Worm (Caenorhabditis elegans) whole organism, young adult: ENCODE data around the gene utp-20.
A peak's percentile ranks its signal among the peaks of the same experiment; 100 is the strongest.

Source experiments
- B0035.1 ChIP-seq: sonication (generic microtip); optimal IDR thresholded peaks from 2 replicates; lab custom pipeline; 2016; ENCODE audit warnings: missing genetic modification characterization, mild to moderate bottlenecking, missing compliant biosample characterization, missing genotype, missing genetic modification reagents
- B0261.1 ChIP-seq: sonication (generic microtip); optimal IDR thresholded peaks from 2 replicates; lab custom pipeline; 2016; ENCODE audit warnings: mild to moderate bottlenecking, missing genetic modification characterization, moderate library complexity, missing compliant biosample characterization
- B0336.3 ChIP-seq: fragments of 200-800 bp; sonication (Bioruptor generic); IDR thresholded peaks from 2 replicates; pipeline ENCODE4 v1.3.6; 2022; ENCODE audit warnings: missing genetic modification characterization, missing compliant biosample characterization
- C17E4.6 ChIP-seq: fragments of 200-800 bp; sonication (Bioruptor generic); IDR thresholded peaks from 2 replicates; pipeline ENCODE4 v1.3.6; 2022; ENCODE audit warnings: missing genetic modification reagents, missing genetic modification characterization, missing compliant biosample characterization
- D2030.7 ChIP-seq: fragments of 200-800 bp; sonication (Bioruptor generic); IDR thresholded peaks from 2 replicates; pipeline ENCODE4 v1.3.6; 2022; ENCODE audit warnings: missing genetic modification reagents, missing genetic modification characterization, missing compliant biosample characterization
- F33H1.4 ChIP-seq: fragments of 200-800 bp; sonication (Bioruptor generic); IDR thresholded peaks from 2 replicates; pipeline ENCODE4 v1.3.6; 2022; ENCODE audit warnings: missing genetic modification reagents, missing genetic modification characterization, missing compliant biosample characterization
- F49E8.2 ChIP-seq: sonication (generic microtip); optimal IDR thresholded peaks from 3 replicates; lab custom pipeline; 2017; ENCODE audit warnings: missing genetic modification characterization, mild to moderate bottlenecking, missing compliant biosample characterization, antibody characterized with exemption, moderate library complexity; ENCODE audit not compliant: insufficient read depth
- K11D2.4 ChIP-seq: fragments of 200-800 bp; sonication (Bioruptor generic); IDR thresholded peaks from 2 replicates; pipeline ENCODE4 v1.3.6; 2022; ENCODE audit warnings: missing genetic modification reagents, missing genetic modification characterization, missing compliant biosample characterization
- K12H6.12 ChIP-seq: fragments of 200-800 bp; sonication (Bioruptor generic); optimal IDR thresholded peaks from 2 replicates; lab custom pipeline; 2018; ENCODE audit warnings: mild to moderate bottlenecking, missing genetic modification characterization, missing compliant biosample characterization
- athp-1 ChIP-seq: sonication (generic microtip); optimal IDR thresholded peaks from 2 replicates; lab custom pipeline; 2017; ENCODE audit warnings: mild to moderate bottlenecking, missing genetic modification characterization, missing compliant biosample characterization
- attf-6 ChIP-seq: fragments of 200-800 bp; sonication (Bioruptor generic); IDR thresholded peaks from 2 replicates; pipeline ENCODE4 v1.3.6; 2022; ENCODE audit warnings: missing genetic modification reagents, missing genetic modification characterization, missing compliant biosample characterization
- bed-1 ChIP-seq: fragments of 200-800 bp; sonication (Bioruptor generic); IDR thresholded peaks from 2 replicates; pipeline ENCODE4 v1.3.6; 2022; ENCODE audit warnings: missing genetic modification reagents, missing genetic modification characterization, missing compliant biosample characterization
- ccch-3 ChIP-seq: fragments of 200-800 bp; sonication (Bioruptor generic); optimal IDR thresholded peaks from 2 replicates; lab custom pipeline; 2018; ENCODE audit warnings: mild to moderate bottlenecking, missing genetic modification characterization, missing compliant biosample characterization
- cebp-2 ChIP-seq: fragments of 200-800 bp; sonication (Bioruptor generic); IDR thresholded peaks from 2 replicates; pipeline ENCODE4 v1.3.6; 2022; ENCODE audit warnings: missing genetic modification characterization, missing compliant biosample characterization
- ceh-58 ChIP-seq: fragments of 200-800 bp; sonication (Bioruptor generic); IDR thresholded peaks from 2 replicates; pipeline ENCODE4 v1.3.6; 2022; ENCODE audit warnings: missing genetic modification characterization, missing compliant biosample characterization
- ceh-91 ChIP-seq: fragments of 200-800 bp; sonication (Bioruptor generic); IDR thresholded peaks from 2 replicates; pipeline ENCODE4 v1.3.6; 2022; ENCODE audit warnings: missing genetic modification reagents, missing genetic modification characterization, missing compliant biosample characterization
- dox-1 ChIP-seq: fragments of 200-800 bp; sonication (Bioruptor generic); IDR thresholded peaks from 2 replicates; pipeline ENCODE4 v1.3.6; 2022; ENCODE audit warnings: missing genetic modification reagents, missing genetic modification characterization, missing compliant biosample characterization
- egl-18 ChIP-seq: fragments of 200-800 bp; sonication (Bioruptor generic); IDR thresholded peaks from 2 replicates; pipeline ENCODE4 v1.3.6; 2022; ENCODE audit warnings: missing genetic modification reagents, missing genetic modification characterization, missing compliant biosample characterization
- egl-44 ChIP-seq: fragments of 200-800 bp; sonication (Bioruptor generic); IDR thresholded peaks from 2 replicates; pipeline ENCODE4 v1.3.6; 2022; ENCODE audit warnings: missing genetic modification reagents, missing genetic modification characterization, missing compliant biosample characterization
- ekl-4 ChIP-seq: fragments of 200-800 bp; sonication (Bioruptor generic); IDR thresholded peaks from 2 replicates; pipeline ENCODE4 v1.3.6; 2022; ENCODE audit warnings: missing genetic modification reagents, missing genetic modification characterization, missing compliant biosample characterization
- gei-17 ChIP-seq: fragments of 200-800 bp; sonication (Bioruptor generic); optimal IDR thresholded peaks from 2 replicates; lab custom pipeline; 2018; ENCODE audit warnings: mild to moderate bottlenecking, missing genetic modification characterization, missing compliant biosample characterization
- hrde-1 ChIP-seq: sonication (generic microtip); optimal IDR thresholded peaks from 2 replicates; lab custom pipeline; 2016; ENCODE audit warnings: missing genetic modification characterization, mild to moderate bottlenecking, missing compliant biosample characterization, moderate library complexity, missing genotype, missing genetic modification reagents, borderline replicate concordance
- lin-26 ChIP-seq: fragments of 200-800 bp; sonication (Bioruptor generic); IDR thresholded peaks from 2 replicates; pipeline ENCODE4 v1.3.6; 2022; ENCODE audit warnings: missing genetic modification reagents, missing genetic modification characterization, missing compliant biosample characterization
- lin-35 ChIP-seq, 3 experiments: fragments of 150-350 bp in 2 of 3; sonication (generic microtip) in 1 of 3; optimal IDR thresholded peaks; 2 replicates each; lab custom pipeline; 2014 to 2018; ENCODE audit warnings: missing biosample characterization in 3 of 3, missing genetic modification characterization in 3 of 3, missing genetic modification reagents in 3 of 3
- lin-54 ChIP-seq: fragments of 200-800 bp; sonication (Bioruptor generic); optimal IDR thresholded peaks from 2 replicates; lab custom pipeline; 2018; ENCODE audit warnings: mild to moderate bottlenecking, missing genetic modification characterization, missing compliant biosample characterization
- lsl-1 ChIP-seq: fragments of 200-800 bp; sonication (Bioruptor generic); optimal IDR thresholded peaks from 2 replicates; lab custom pipeline; 2018; ENCODE audit warnings: mild to moderate bottlenecking, missing genetic modification characterization, moderate library complexity, missing compliant biosample characterization
- lsy-27 ChIP-seq: sonication (generic microtip); optimal IDR thresholded peaks from 2 replicates; lab custom pipeline; 2017; ENCODE audit warnings: missing genetic modification characterization, mild to moderate bottlenecking, missing compliant biosample characterization, antibody characterized with exemption, missing genotype, borderline replicate concordance; ENCODE audit not compliant: insufficient read depth
- madf-3 ChIP-seq: fragments of 200-800 bp; sonication (Bioruptor generic); IDR thresholded peaks from 2 replicates; pipeline ENCODE4 v1.3.6; 2022; ENCODE audit warnings: missing genetic modification reagents, missing genetic modification characterization, missing compliant biosample characterization
- madf-8 ChIP-seq: fragments of 200-800 bp; sonication (Bioruptor generic); conservative IDR thresholded peaks from 2 replicates; pipeline ENCODE4 v1.3.6; 2022; ENCODE audit warnings: missing genetic modification reagents, missing genetic modification characterization, missing compliant biosample characterization
- mcd-1 ChIP-seq: fragments of 200-800 bp; sonication (Bioruptor generic); IDR thresholded peaks from 2 replicates; pipeline ENCODE4 v1.3.6; 2022; ENCODE audit warnings: missing genetic modification reagents, missing genetic modification characterization, missing compliant biosample characterization
- nfyb-1 ChIP-seq: fragments of 200-800 bp; sonication (Bioruptor generic); IDR thresholded peaks from 2 replicates; pipeline ENCODE4 v1.3.6; 2022; ENCODE audit warnings: missing genetic modification reagents, missing genetic modification characterization, missing compliant biosample characterization
- nhr-120 ChIP-seq: fragments of 200-800 bp; sonication (Bioruptor generic); IDR thresholded peaks from 2 replicates; pipeline ENCODE4 v1.3.6; 2022; ENCODE audit warnings: missing genetic modification characterization, missing compliant biosample characterization
- nhr-27 ChIP-seq: fragments of 200-800 bp; sonication (Bioruptor generic); optimal IDR thresholded peaks from 2 replicates; lab custom pipeline; 2018; ENCODE audit warnings: mild to moderate bottlenecking, missing genetic modification characterization, moderate library complexity, missing compliant biosample characterization
- pbrm-1 ChIP-seq: fragments of 200-800 bp; sonication (Bioruptor generic); IDR thresholded peaks from 2 replicates; pipeline ENCODE4 v1.3.6; 2022; ENCODE audit warnings: missing genetic modification reagents, missing genetic modification characterization, missing compliant biosample characterization
- rcor-1 ChIP-seq: fragments of 200-800 bp; sonication (Bioruptor generic); IDR thresholded peaks from 2 replicates; pipeline ENCODE4 v1.3.6; 2022; ENCODE audit warnings: missing genetic modification reagents, missing genetic modification characterization, missing compliant biosample characterization
- repo-1 ChIP-seq: sonication (generic microtip); optimal IDR thresholded peaks from 2 replicates; lab custom pipeline; 2017; ENCODE audit warnings: mild to moderate bottlenecking, missing genetic modification characterization, missing compliant biosample characterization
- sdz-38 ChIP-seq: sonication (generic microtip); optimal IDR thresholded peaks from 2 replicates; lab custom pipeline; 2016; ENCODE audit warnings: missing genotype, missing genetic modification characterization, missing compliant biosample characterization
- sea-2 ChIP-seq: fragments of 200-800 bp; sonication (Bioruptor generic); IDR thresholded peaks from 2 replicates; pipeline ENCODE4 v1.3.6; 2022; ENCODE audit warnings: missing genetic modification characterization, missing compliant biosample characterization
- snpc-1.3 ChIP-seq: sonication (generic microtip); optimal IDR thresholded peaks from 2 replicates; lab custom pipeline; 2017; ENCODE audit warnings: missing genetic modification characterization, mild to moderate bottlenecking, missing compliant biosample characterization, antibody characterized with exemption, moderate library complexity, missing genotype, missing genetic modification reagents; ENCODE audit not compliant: insufficient read depth
- snpc-3.4 ChIP-seq: sonication (generic microtip); optimal IDR thresholded peaks from 2 replicates; lab custom pipeline; 2017; ENCODE audit warnings: missing genetic modification characterization, mild to moderate bottlenecking, missing compliant biosample characterization, antibody characterized with exemption, moderate library complexity, missing genotype, missing genetic modification reagents
- snpc-4 ChIP-seq, 5 experiments: fragments of 150-350 bp in 1 of 5; sonication (generic microtip) in 4 of 5; optimal IDR thresholded peaks; 2 replicates each; lab custom pipeline; 2014 to 2018; ENCODE audit warnings: missing genetic modification characterization in 5 of 5, missing biosample characterization in 3 of 5, antibody characterized with exemption in 2 of 5, mild to moderate bottlenecking in 2 of 5, missing compliant biosample characterization in 2 of 5, missing genotype in 2 of 5, moderate library complexity in 2 of 5, missing genetic modification reagents in 1 of 5
- xnd-1 ChIP-seq: sonication (generic microtip); optimal IDR thresholded peaks from 2 replicates; lab custom pipeline; 2016; ENCODE audit warnings: missing genotype, missing genetic modification reagents, missing genetic modification characterization, missing compliant biosample characterization
- zim-3 ChIP-seq: sonication (generic microtip); optimal IDR thresholded peaks from 2 replicates; lab custom pipeline; 2017; ENCODE audit warnings: mild to moderate bottlenecking, missing genetic modification characterization, moderate library complexity, missing compliant biosample characterization
- ztf-22 ChIP-seq: fragments of 200-800 bp; sonication (Bioruptor generic); optimal IDR thresholded peaks from 2 replicates; lab custom pipeline; 2018; ENCODE audit warnings: mild to moderate bottlenecking, missing genetic modification characterization, moderate library complexity, missing compliant biosample characterization
- ztf-26 ChIP-seq: sonication (generic microtip); optimal IDR thresholded peaks from 2 replicates; lab custom pipeline; 2017; ENCODE audit warnings: missing genetic modification characterization, missing compliant biosample characterization
- ztf-28 ChIP-seq: fragments of 200-800 bp; sonication (Bioruptor generic); IDR thresholded peaks from 2 replicates; pipeline ENCODE4 v1.3.6; 2022; ENCODE audit warnings: missing genetic modification reagents, missing genetic modification characterization, missing compliant biosample characterization

utp-20 gene

ce11 chrII:6587264-6587870 is 51.2 kb downstream of the utp-20 start, which contains the start of gene C56C10.7:
TSS of gene C56C10.7 (minus strand) at chrII:6587575.
- TF ChIP-seq madf-3, result peak; percentile 94
- TF ChIP-seq lin-35 (GFP tag; optimal IDR thresholded peaks at IDR 0.05; lab: Kevin White, UChicago), result no peak
- TF ChIP-seq snpc-4 (GFP tag; optimal IDR thresholded peaks at IDR 0.05; lab: Kevin White, UChicago), result peak; percentile 44
- peak in 2 of 4 experiments; percentile 30 to 61 for TF ChIP-seq snpc-4 (tag; optimal IDR thresholded peaks at IDR 0.05; lab: Kevin White, UChicago)
- TF ChIP-seq cebp-2 (GFP tag; lab: Robert Waterston, UW), result peak; percentile 78; the same call in 1 of the 2 replicates
- TF ChIP-seq gei-17, result no peak
- TF ChIP-seq lsl-1 (GFP tag; lab: Kevin White, UChicago), result peak; percentile 17
- no peak for TF ChIP-seq egl-18 (GFP tag; lab: Robert Waterston, UW)
- no peak for TF ChIP-seq ztf-28 (GFP tag; lab: Robert Waterston, UW)
- TF ChIP-seq B0336.3 (GFP tag; lab: Robert Waterston, UW), result peak; percentile 94
- peak; percentile 83 for TF ChIP-seq lin-26
- peak; percentile 85 for TF ChIP-seq attf-6 (GFP tag; lab: Robert Waterston, UW)
- peak; percentile 76 for TF ChIP-seq snpc-3.4 (tag; lab: Kevin White, UChicago)
- TF ChIP-seq K12H6.12 (tag; lab: Kevin White, UChicago), result no peak
- no peak; the same call in 1 of the 2 replicates for TF ChIP-seq dox-1 (GFP tag; lab: Robert Waterston, UW)
- peak; percentile 93 for TF ChIP-seq ekl-4 (GFP tag; lab: Robert Waterston, UW)
- TF ChIP-seq zim-3 (tag; lab: Kevin White, UChicago), result no peak
- TF ChIP-seq nhr-120, result no peak
- peak; percentile 62; the same call in 1 of the 2 replicates for TF ChIP-seq C17E4.6 (GFP tag; lab: Robert Waterston, UW)
- TF ChIP-seq lin-54 (GFP tag; lab: Kevin White, UChicago), result peak; percentile 79
- peak; percentile 44 for TF ChIP-seq mcd-1 (GFP tag; lab: Robert Waterston, UW)
- TF ChIP-seq ceh-58, result peak; percentile 76; the same call in 1 of the 2 replicates
- peak; percentile 68; the same call in 1 of the 2 replicates for TF ChIP-seq bed-1 (GFP tag; lab: Robert Waterston, UW)
- TF ChIP-seq repo-1, result peak; percentile 84
- TF ChIP-seq K11D2.4, result no peak
- peak; percentile 43 for TF ChIP-seq egl-44 (GFP tag; lab: Robert Waterston, UW)
- TF ChIP-seq pbrm-1 (GFP tag; lab: Robert Waterston, UW), result peak; percentile 72; the same call in 1 of the 2 replicates
- no peak for TF ChIP-seq sdz-38 (tag; lab: Kevin White, UChicago)
- TF ChIP-seq B0261.1 (tag; lab: Kevin White, UChicago), result peak; percentile 8
- TF ChIP-seq ztf-26, result peak; percentile 34
- no peak for TF ChIP-seq ccch-3 (GFP tag; lab: Kevin White, UChicago)
- peak; percentile 36; the same call in 1 of the 2 replicates for TF ChIP-seq D2030.7 (GFP tag; lab: Robert Waterston, UW)
- peak; percentile 69; the same call in 1 of the 2 replicates for TF ChIP-seq nfyb-1
- TF ChIP-seq F33H1.4, result peak; percentile 30; the same call in 1 of the 2 replicates
- TF ChIP-seq ztf-22, result no peak
- no peak for TF ChIP-seq sea-2 (GFP tag; lab: Robert Waterston, UW)
- peak; percentile 29 for TF ChIP-seq B0035.1 (tag; lab: Kevin White, UChicago)
- no peak for TF ChIP-seq lsy-27 (tag; lab: Kevin White, UChicago)
- TF ChIP-seq madf-8, result peak; percentile 39; the same call in 1 of the 2 replicates
- TF ChIP-seq ceh-91 (GFP tag; lab: Robert Waterston, UW), result no peak
- peak; percentile 67 for TF ChIP-seq snpc-1.3 (tag; lab: Kevin White, UChicago)
- peak; percentile 56 for TF ChIP-seq F49E8.2 (tag; lab: Kevin White, UChicago)
- peak; percentile 49 for TF ChIP-seq nhr-27 (tag; lab: Kevin White, UChicago)
- peak; percentile 62 for TF ChIP-seq hrde-1 (tag; lab: Kevin White, UChicago)
- TF ChIP-seq rcor-1, result peak; percentile 68
- TF ChIP-seq athp-1 (tag; lab: Kevin White, UChicago), result peak; percentile 76
- TF ChIP-seq xnd-1 (tag; lab: Kevin White, UChicago), result peak; percentile 38
